Worm (Caenorhabditis elegans): ENCODE measurements around the gene pqm-1.

ce11 chrII:11110419-11110818 is 42.0 kb downstream of the pqm-1 start:
- TF ChIP-seq tbx-11 (GFP tag; IDR thresholded peaks at IDR 0.05) = no peak
- TF ChIP-seq ceh-36 (tag; optimal IDR thresholded peaks at IDR 0.05) = no peak
- no peak for TF ChIP-seq flt-1 (GFP tag; IDR thresholded peaks at IDR 0.05)
- no peak for TF ChIP-seq F13C5.2 (tag; optimal IDR thresholded peaks at IDR 0.05)
- no peak for TF ChIP-seq ama-1 (optimal IDR thresholded peaks at IDR 0.05)
- TF ChIP-seq B0310.2 (tag; optimal IDR thresholded peaks at IDR 0.05) = no peak
- no peak for TF ChIP-seq scrt-1 (GFP tag; IDR thresholded peaks at IDR 0.05)
- TF ChIP-seq pes-1 (GFP tag; IDR thresholded peaks at IDR 0.05) = no peak
- TF ChIP-seq hmbx-1 (tag; optimal IDR thresholded peaks at IDR 0.05) = no peak
- no peak for TF ChIP-seq aly-1 (tag; optimal IDR thresholded peaks at IDR 0.05)
- no peak for TF ChIP-seq sea-1 (GFP tag; conservative IDR thresholded peaks at IDR 0.05)
- TF ChIP-seq ceh-13 (GFP tag; optimal IDR thresholded peaks at IDR 0.05) = no peak
- TF ChIP-seq hmg-4 (GFP tag; optimal IDR thresholded peaks at IDR 0.05) = no peak
- no peak for TF ChIP-seq tra-4 (tag; optimal IDR thresholded peaks at IDR 0.05)

Measured in whole organism, early embryonic.